Fruit fly (Drosophila melanogaster) S2 (cell line): Measurements from ENCODE around the gene Mul1.

Source experiments
- CG8478 ChIP-seq: fragments of >200 bp; optimal IDR thresholded peaks from 2 replicates; lab custom pipeline; 2018
- CTCF ChIP-seq, 2 experiments: fragments of >200 bp; optimal IDR thresholded peaks; 2 replicates each; lab custom pipeline; 2018

DNA sequence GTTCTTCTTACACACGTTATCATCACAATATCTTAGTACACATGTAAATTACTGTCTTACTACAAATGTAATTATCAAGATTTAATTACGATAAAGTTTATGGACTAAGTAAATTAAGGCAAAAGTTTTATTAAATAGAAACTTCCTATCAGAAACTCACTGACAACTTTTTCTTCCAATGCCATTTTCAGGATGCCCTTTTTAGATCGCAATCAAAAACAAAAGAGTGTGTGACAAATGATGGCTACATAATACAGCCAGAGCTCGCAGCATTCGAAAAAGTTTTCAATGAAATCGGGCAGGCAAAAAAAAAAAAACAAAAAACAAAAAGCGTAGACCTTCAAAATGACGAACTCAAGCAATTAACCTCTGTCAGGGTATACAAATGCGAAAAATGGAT lies 48.7 kb upstream of the Mul1 start, which contains the start of gene CG43915:
- no peak for TF ChIP-seq CG8478 (lab: Kevin White, UChicago)
- no peak for TF ChIP-seq CTCF (optimal IDR thresholded peaks at IDR 0.05; lab: Kevin White, UChicago)
